Worm (Caenorhabditis elegans): Measurements from ENCODE around the gene K08F9.1.

The K08F9.1 gene

DNA sequence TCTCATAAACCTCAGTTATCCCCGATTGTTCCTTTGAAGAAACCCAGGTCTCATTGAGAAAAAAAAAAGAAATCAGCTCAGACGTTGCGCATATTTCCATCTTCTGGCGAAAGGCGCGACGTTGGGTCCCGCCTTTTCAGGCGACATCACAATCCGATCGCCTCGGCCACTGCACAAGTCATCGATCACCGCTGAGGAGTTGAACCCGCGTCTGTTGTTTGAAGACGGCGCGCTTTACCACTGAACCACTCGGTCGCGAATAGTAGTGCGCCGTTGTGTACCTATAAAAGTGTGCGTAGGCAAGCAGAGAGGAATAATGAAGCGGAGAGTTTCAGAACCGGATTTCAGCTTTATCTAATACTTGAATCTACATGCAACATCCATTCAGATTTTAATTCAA is 47.7 kb upstream of the K08F9.1 start, which contains the start of gene Y75B12B.11 (continued):
- TF ChIP-seq nfya-1 (tag; optimal IDR thresholded peaks at IDR 0.05) (peak; percentile 70), ceh-48 (tag; optimal IDR thresholded peaks at IDR 0.05) (peak; percentile 74), fax-1 (tag; optimal IDR thresholded peaks at IDR 0.05) (peak; percentile 82), fkh-10 (GFP tag; optimal IDR thresholded peaks at IDR 0.05) (no peak), unc-3 (GFP tag; conservative IDR thresholded peaks at IDR 0.05) (peak; percentile 54; the same call in 1 of the 2 replicates), unc-3 (tag; optimal IDR thresholded peaks at IDR 0.05) (peak; percentile 71), pat-9 (tag; optimal IDR thresholded peaks at IDR 0.05) (peak; percentile 88), ceh-30 (tag; optimal IDR thresholded peaks at IDR 0.05) (peak; percentile 82), nhr-232 (tag; optimal IDR thresholded peaks at IDR 0.05) (peak; percentile 84), fkh-6 (tag; optimal IDR thresholded peaks at IDR 0.05) (peak; percentile 86), pag-3 (tag; optimal IDR thresholded peaks at IDR 0.05; ENCODE audit: borderline replicate concordance) (no peak), odd-2 (tag; optimal IDR thresholded peaks at IDR 0.05) (no peak), sox-4 (tag; optimal IDR thresholded peaks at IDR 0.05) (peak; percentile 87), rnt-1 (tag; optimal IDR thresholded peaks at IDR 0.05) (peak; percentile 76), ceh-34 (tag; optimal IDR thresholded peaks at IDR 0.05) (peak; percentile 88), pha-2 (tag; optimal IDR thresholded peaks at IDR 0.05) (peak; percentile 90), mec-3 (tag; optimal IDR thresholded peaks at IDR 0.05; ENCODE audit: borderline replicate concordance) (peak; percentile 26), pax-1 (tag; optimal IDR thresholded peaks at IDR 0.05) (no peak), unc-86 (tag; optimal IDR thresholded peaks at IDR 0.05) (peak; percentile 79), hlh-13 (GFP tag; optimal IDR thresholded peaks at IDR 0.05) (peak; percentile 75), ceh-9 (tag; optimal IDR thresholded peaks at IDR 0.05) (peak; percentile 68), ceh-45 (GFP tag; IDR thresholded peaks at IDR 0.05) (peak; percentile 81), ceh-2 (tag; optimal IDR thresholded peaks at IDR 0.05) (peak; percentile 88), lim-6 (tag; optimal IDR thresholded peaks at IDR 0.05) (peak; percentile 46), elt-2 (tag; optimal IDR thresholded peaks at IDR 0.05) (peak; percentile 93), dmd-4 (tag; optimal IDR thresholded peaks at IDR 0.05; ENCODE audit: borderline replicate concordance) (peak; percentile 86), dve-1 (tag; optimal IDR thresholded peaks at IDR 0.05) (peak; percentile 87), npax-4 (tag; optimal IDR thresholded peaks at IDR 0.05) (peak; percentile 74), pros-1 (tag; optimal IDR thresholded peaks at IDR 0.05) (peak; percentile 47), madf-2 (tag; optimal IDR thresholded peaks at IDR 0.05) (peak; percentile 85), ceh-14 (tag; optimal IDR thresholded peaks at IDR 0.05) (peak; percentile 93), ceh-22 (tag; optimal IDR thresholded peaks at IDR 0.05) (no peak), pha-4 (tag; optimal IDR thresholded peaks at IDR 0.05) (no peak), eyg-1 (tag; optimal IDR thresholded peaks at IDR 0.05) (peak; percentile 87), ceh-19 (GFP tag; optimal IDR thresholded peaks at IDR 0.05) (peak; percentile 93)

DNA sequence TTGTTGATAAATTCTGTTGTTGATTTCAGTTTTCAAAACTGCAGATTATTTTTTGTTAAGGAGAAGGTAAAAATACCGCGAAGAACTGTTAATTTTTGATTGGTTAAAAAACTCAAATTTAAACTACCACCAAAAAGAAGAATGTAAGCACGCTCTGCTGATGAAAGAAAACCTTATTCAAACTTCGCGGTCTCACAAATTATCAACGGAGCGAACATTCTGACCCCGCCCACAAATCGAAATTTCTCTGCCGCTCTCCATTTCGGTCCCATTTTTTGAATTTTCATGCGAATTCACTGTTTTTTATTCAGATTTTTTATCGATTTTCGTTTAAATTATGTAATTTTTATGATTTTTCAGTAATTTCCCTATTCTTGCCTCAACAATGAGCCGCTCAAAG is 46.4 kb upstream of the K08F9.1 start, which contains the start of gene cyn-3:
cyn-3 (plus strand) TSS at position 361 of the 400 bp plus-strand sequence.
- peak; percentile 58 for TF ChIP-seq dve-1 (tag; optimal IDR thresholded peaks at IDR 0.05)
- TF ChIP-seq unc-42 (tag; optimal IDR thresholded peaks at IDR 0.05) = peak; percentile 76
- no peak for TF ChIP-seq mec-3 (tag; optimal IDR thresholded peaks at IDR 0.05; ENCODE audit: borderline replicate concordance)
- TF ChIP-seq Y22D7AL.16 (tag; optimal IDR thresholded peaks at IDR 0.05) = no peak
- no peak for TF ChIP-seq hlh-6 (tag; optimal IDR thresholded peaks at IDR 0.05)
- peak; percentile 12 for TF ChIP-seq pros-1 (tag; optimal IDR thresholded peaks at IDR 0.05)
- TF ChIP-seq nfya-1 (tag; optimal IDR thresholded peaks at IDR 0.05) = peak; percentile 66
- TF ChIP-seq sox-2 (GFP tag; IDR thresholded peaks at IDR 0.05) = no peak
- peak; percentile 16 for TF ChIP-seq tbx-2 (tag; optimal IDR thresholded peaks at IDR 0.05)
- TF ChIP-seq fax-1 (tag; optimal IDR thresholded peaks at IDR 0.05) = no peak
- peak; percentile 36 for TF ChIP-seq ceh-18 (tag; optimal IDR thresholded peaks at IDR 0.05)
- peak; percentile 40 for TF ChIP-seq unc-55 (GFP tag; optimal IDR thresholded peaks at IDR 0.05)
- peak; percentile 63 for TF ChIP-seq ceh-31 (tag; optimal IDR thresholded peaks at IDR 0.05)
- TF ChIP-seq C38D4.7 (GFP tag; optimal IDR thresholded peaks at IDR 0.05) = no peak
- TF ChIP-seq rnt-1 (tag; optimal IDR thresholded peaks at IDR 0.05) = no peak
- TF ChIP-seq ceh-48 (tag; optimal IDR thresholded peaks at IDR 0.05) = peak; percentile 30

Data from whole organism, late embryonic.